Worm (Caenorhabditis elegans): ENCODE data around the gene syd-1.

The syd-1 gene

DNA sequence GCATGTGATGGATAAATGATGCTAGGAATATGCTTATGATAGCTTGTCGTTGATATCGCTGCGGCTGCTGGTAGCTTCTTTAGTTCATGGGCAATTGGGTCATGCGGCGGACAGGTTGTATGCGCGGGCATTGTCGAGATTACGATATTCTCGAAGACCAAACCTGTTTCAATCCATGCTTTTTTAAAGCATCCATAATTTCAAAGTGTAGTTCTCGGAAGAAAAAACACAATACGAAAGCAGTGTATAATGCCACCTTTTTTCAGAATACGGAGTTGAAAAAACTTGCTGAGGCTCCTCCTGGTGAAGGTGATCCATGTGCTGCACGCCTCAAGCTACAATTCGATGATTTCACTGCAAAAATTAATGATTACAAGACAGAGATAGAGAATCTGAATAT is 10.6 kb upstream of the syd-1 start, which contains the start of gene osm-8:
Gene osm-8 (minus strand): TSS at position 101 of the 400 bp plus-strand sequence.
- no peak for TF ChIP-seq pha-4 (tag; optimal IDR thresholded peaks at IDR 0.05)
- TF ChIP-seq tbx-8 (GFP tag; optimal IDR thresholded peaks at IDR 0.05), result no peak
- TF ChIP-seq elt-1 (tag; optimal IDR thresholded peaks at IDR 0.05; ENCODE audit: borderline replicate concordance, insufficient read depth), result no peak
- no peak for TF ChIP-seq ceh-39 (tag; optimal IDR thresholded peaks at IDR 0.05)
- no peak for TF ChIP-seq bed-3 (GFP tag; optimal IDR thresholded peaks at IDR 0.05)
- no peak for TF ChIP-seq lsy-2 (tag; optimal IDR thresholded peaks at IDR 0.05)
- no peak for TF ChIP-seq hlh-1 (tag; optimal IDR thresholded peaks at IDR 0.05)
- no peak for TF ChIP-seq unc-62 (GFP tag; optimal IDR thresholded peaks at IDR 0.05)
- TF ChIP-seq blmp-1 (tag; optimal IDR thresholded peaks at IDR 0.05), result no peak
- TF ChIP-seq ces-1 (GFP tag; optimal IDR thresholded peaks at IDR 0.05), result no peak
- TF ChIP-seq snpc-4 (tag; optimal IDR thresholded peaks at IDR 0.05), result no peak
- TF ChIP-seq mab-5 (tag; optimal IDR thresholded peaks at IDR 0.05), result no peak
- no peak for TF ChIP-seq nhr-76 (tag; optimal IDR thresholded peaks at IDR 0.05)
- no peak for TF ChIP-seq ceh-83 (GFP tag; optimal IDR thresholded peaks at IDR 0.05)
- no peak for TF ChIP-seq ham-2 (GFP tag; optimal IDR thresholded peaks at IDR 0.05)
- no peak for TF ChIP-seq M03D4.4 (tag; optimal IDR thresholded peaks at IDR 0.05)
- no peak for TF ChIP-seq lin-13 (tag; optimal IDR thresholded peaks at IDR 0.05)
- no peak for TF ChIP-seq nhr-2 (tag; optimal IDR thresholded peaks at IDR 0.05)
- TF ChIP-seq cnd-1 (tag; optimal IDR thresholded peaks at IDR 0.05), result no peak
- no peak for TF ChIP-seq flh-1 (GFP tag; optimal IDR thresholded peaks at IDR 0.05)

DNA sequence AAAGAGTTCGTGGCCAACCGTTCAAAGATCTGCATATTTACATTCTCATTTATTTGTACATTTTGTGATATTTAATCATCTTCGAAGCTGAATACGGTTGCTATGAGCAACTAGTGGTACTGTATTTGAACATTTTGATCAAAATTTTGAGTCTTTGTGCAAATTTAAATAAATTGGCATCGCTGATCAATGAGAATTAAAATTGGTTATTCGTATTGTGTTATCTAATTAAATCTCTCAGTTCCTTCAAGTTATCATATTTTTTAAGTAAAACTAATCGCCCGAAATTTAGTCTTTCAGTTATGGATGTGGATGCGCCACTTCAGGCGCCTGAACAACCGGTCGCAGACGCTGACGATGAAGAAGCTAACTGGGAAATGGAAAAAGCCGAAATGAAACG is 4.6 kb upstream of the syd-1 start, which contains the start of gene npp-21:
Gene npp-21 (plus strand): TSS at position 301 of the 400 bp plus-strand sequence.
- TF ChIP-seq mls-2 (tag; optimal IDR thresholded peaks at IDR 0.05) (no peak), pha-4 (tag; optimal IDR thresholded peaks at IDR 0.05) (no peak), unc-120 (tag; optimal IDR thresholded peaks at IDR 0.05; ENCODE audit: poor library complexity, severe bottlenecking) (no peak), ces-1 (GFP tag; optimal IDR thresholded peaks at IDR 0.05) (no peak), nhr-12 (tag; optimal IDR thresholded peaks at IDR 0.05) (no peak), ceh-43 (GFP tag; optimal IDR thresholded peaks at IDR 0.05) (no peak), snpc-4 (tag; optimal IDR thresholded peaks at IDR 0.05) (no peak), blmp-1 (tag; optimal IDR thresholded peaks at IDR 0.05) (no peak), nhr-28 (tag; optimal IDR thresholded peaks at IDR 0.05) (no peak), ztf-11 (tag; optimal IDR thresholded peaks at IDR 0.05) (no peak), hlh-1 (tag; optimal IDR thresholded peaks at IDR 0.05) (no peak), mep-1 (tag; optimal IDR thresholded peaks at IDR 0.05) (no peak), drap-1 (GFP tag; optimal IDR thresholded peaks at IDR 0.05) (no peak), unc-39 (tag; optimal IDR thresholded peaks at IDR 0.05) (no peak), lin-13 (tag; optimal IDR thresholded peaks at IDR 0.05) (no peak), sem-2 (GFP tag; optimal IDR thresholded peaks at IDR 0.05) (no peak), tbx-8 (GFP tag; optimal IDR thresholded peaks at IDR 0.05) (no peak), flh-1 (GFP tag; optimal IDR thresholded peaks at IDR 0.05) (no peak)

DNA sequence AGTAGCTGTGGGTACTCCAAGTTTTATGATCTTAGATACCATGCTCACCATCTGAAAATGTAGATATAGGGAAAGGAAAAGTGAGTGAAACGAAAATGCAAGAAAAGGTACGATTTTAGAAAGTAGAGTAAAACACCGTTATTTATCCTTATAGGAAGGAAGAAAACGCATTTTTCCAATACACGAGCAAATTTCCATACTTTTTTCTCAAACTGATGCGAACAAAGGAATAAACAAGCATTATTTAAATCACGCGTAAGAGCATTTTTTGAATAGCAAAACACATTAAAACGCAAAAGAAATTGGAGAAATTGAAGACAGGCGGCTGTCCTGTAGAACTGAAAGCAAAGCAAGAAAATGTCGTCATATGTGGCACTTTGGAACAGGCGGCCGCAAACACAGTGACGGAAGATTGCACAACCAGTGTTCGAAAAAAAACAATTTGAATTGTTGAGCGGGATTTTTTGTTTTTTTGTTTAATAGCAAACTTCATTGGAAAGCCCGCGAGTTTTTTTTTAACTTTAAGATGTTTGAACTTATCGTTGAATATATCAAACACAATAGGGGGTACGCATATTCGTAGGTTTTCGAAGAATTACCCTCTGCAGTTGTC is 4.1 kb upstream of the syd-1 start, which contains the start of gene pgam-5:
Gene pgam-5 (minus strand): TSS at position 51 of the 613 bp plus-strand sequence.
- no peak for TF ChIP-seq snpc-4 (tag; optimal IDR thresholded peaks at IDR 0.05)
- TF ChIP-seq M03D4.4 (tag; optimal IDR thresholded peaks at IDR 0.05), result no peak
- no peak for TF ChIP-seq drap-1 (GFP tag; optimal IDR thresholded peaks at IDR 0.05)
- TF ChIP-seq lsy-2 (tag; optimal IDR thresholded peaks at IDR 0.05), result no peak
- no peak for TF ChIP-seq sptf-1 (tag; optimal IDR thresholded peaks at IDR 0.05)
- no peak for TF ChIP-seq lin-13 (tag; optimal IDR thresholded peaks at IDR 0.05)
- no peak for TF ChIP-seq lin-32 (GFP tag; optimal IDR thresholded peaks at IDR 0.05)
- TF ChIP-seq unc-120 (tag; optimal IDR thresholded peaks at IDR 0.05; ENCODE audit: poor library complexity, severe bottlenecking), result no peak
- TF ChIP-seq zip-8 (tag; optimal IDR thresholded peaks at IDR 0.05), result no peak

DNA sequence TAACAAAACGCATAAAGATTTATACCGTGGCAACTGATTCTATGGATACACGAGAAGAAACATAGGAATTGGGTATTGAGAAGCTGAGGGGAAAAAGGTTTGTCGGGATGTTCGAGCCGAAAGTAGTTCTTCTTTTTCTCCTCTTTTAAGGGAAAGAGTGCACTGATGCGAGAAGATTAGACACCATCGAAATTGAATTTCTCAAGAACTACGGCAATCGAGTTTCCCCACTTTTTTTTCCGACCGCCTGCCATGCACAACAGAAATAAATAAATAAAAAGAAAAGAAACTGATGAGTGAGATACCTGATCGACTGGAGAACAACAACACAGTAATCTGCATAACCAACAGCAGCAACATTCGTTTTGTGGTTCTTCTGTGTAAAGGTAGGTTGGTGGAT is 450 bp downstream of the syd-1 start:
- TF ChIP-seq bed-3 (GFP tag; optimal IDR thresholded peaks at IDR 0.05) (no peak), ces-1 (GFP tag; optimal IDR thresholded peaks at IDR 0.05) (peak; percentile 84)

All from whole organism, mixed stage, embryonic.